Worm (Caenorhabditis elegans) whole organism, midembryonic: Measurements from ENCODE around the gene T24D5.3.
A peak's percentile ranks its signal among the peaks of the same experiment; 100 is the strongest.

Experiments used
- T22C8.4 ChIP-seq: fragments of 200-800 bp; sonication (Bioruptor generic); IDR thresholded peaks from 2 replicates; pipeline ENCODE4 v1.3.6; 2022; ENCODE audit warnings: missing genetic modification characterization, missing compliant biosample characterization
- cog-1 ChIP-seq: sonication (generic microtip); optimal IDR thresholded peaks from 2 replicates; lab custom pipeline; 2016; ENCODE audit warnings: missing genetic modification characterization, missing compliant biosample characterization
- flt-1 ChIP-seq: fragments of 200-800 bp; sonication (Bioruptor generic); IDR thresholded peaks from 2 replicates; pipeline ENCODE4 v1.3.6; 2022; ENCODE audit warnings: missing genetic modification characterization, missing compliant biosample characterization
- klf-2 ChIP-seq: fragments of 200-800 bp; sonication (Bioruptor generic); conservative IDR thresholded peaks from 2 replicates; pipeline ENCODE4 v1.3.6; 2022; ENCODE audit warnings: missing genetic modification reagents, missing genetic modification characterization, missing compliant biosample characterization
- med-1 ChIP-seq: sonication (generic microtip); optimal IDR thresholded peaks from 2 replicates; lab custom pipeline; 2017; ENCODE audit warnings: missing genetic modification characterization, mild to moderate bottlenecking, missing compliant biosample characterization, antibody characterized with exemption, missing genetic modification reagents; ENCODE audit not compliant: insufficient read depth
- ref-1 ChIP-seq: fragments of 200-800 bp; sonication (Bioruptor generic); conservative IDR thresholded peaks from 2 replicates; pipeline ENCODE4 v1.3.6; 2022; ENCODE audit warnings: missing genetic modification reagents, missing genetic modification characterization, missing compliant biosample characterization
- tab-1 ChIP-seq: fragments of 200-800 bp; sonication (Bioruptor generic); IDR thresholded peaks from 2 replicates; pipeline ENCODE4 v1.3.6; 2022; ENCODE audit warnings: missing genetic modification characterization, missing compliant biosample characterization
- ztf-23 ChIP-seq: fragments of 200-800 bp; sonication (Bioruptor generic); IDR thresholded peaks from 2 replicates; pipeline ENCODE4 v1.3.6; 2022; ENCODE audit warnings: missing genetic modification reagents, missing genetic modification characterization, missing compliant biosample characterization
- ztf-29 ChIP-seq: fragments of 200-800 bp; sonication (Bioruptor generic); IDR thresholded peaks from 2 replicates; pipeline ENCODE4 v1.3.6; 2022; ENCODE audit warnings: missing genetic modification reagents, missing genetic modification characterization, missing compliant biosample characterization

T24D5.3 gene

DNA sequence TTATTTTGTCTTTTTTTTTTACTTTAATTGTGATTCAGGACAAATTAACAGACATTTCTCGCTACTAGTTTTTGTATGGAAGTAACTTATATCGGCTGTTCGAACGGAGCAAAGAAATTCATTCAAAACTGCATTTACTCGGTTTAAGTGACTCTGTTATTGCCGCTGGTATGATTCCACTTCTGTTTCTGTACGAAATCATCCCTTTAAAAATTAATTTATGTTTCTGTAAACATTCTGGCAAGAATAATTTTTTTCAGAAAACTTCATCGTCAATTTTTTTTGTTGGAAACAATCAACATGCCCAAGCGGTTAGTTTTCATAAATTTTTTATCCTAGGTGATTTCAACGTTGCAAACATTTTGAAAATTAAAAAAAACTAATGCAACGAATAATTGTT, at the start of gene T24D5.3:
TSS of gene T24D5.3 (plus strand) at position 301 of the 400 bp plus-strand sequence.
- TF ChIP-seq tab-1 (GFP tag; lab: Robert Waterston, UW) (no peak), ztf-23 (GFP tag; lab: Robert Waterston, UW) (no peak), ref-1 (no peak), cog-1 (tag; lab: Kevin White, UChicago) (no peak), med-1 (GFP tag; lab: Kevin White, UChicago) (no peak), flt-1 (GFP tag; lab: Robert Waterston, UW) (no peak), T22C8.4 (GFP tag; lab: Robert Waterston, UW) (no peak), ztf-29 (GFP tag; lab: Robert Waterston, UW) (no peak), klf-2 (no peak)

DNA sequence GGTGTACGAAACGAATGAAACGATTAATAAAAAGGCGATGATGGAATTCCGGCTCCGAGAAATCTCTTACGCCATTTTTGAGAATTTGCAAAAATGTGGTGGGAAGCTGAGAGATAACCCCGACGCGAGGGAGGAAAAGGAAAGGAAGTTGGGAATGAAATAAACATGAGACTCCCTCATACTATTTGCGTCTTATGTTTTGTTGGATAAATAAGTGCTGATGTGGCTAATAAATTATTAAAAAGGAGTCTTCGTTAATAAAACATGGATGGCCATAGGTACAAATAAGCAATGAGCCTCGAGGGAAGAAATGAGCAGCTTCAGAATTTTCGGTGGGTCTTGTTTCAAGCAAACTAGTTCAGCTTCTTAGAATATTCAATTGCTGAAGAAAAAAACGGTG, 47.5 kb upstream of the T24D5.3 start:
- no peak for TF ChIP-seq T22C8.4 (GFP tag; lab: Robert Waterston, UW)

DNA sequence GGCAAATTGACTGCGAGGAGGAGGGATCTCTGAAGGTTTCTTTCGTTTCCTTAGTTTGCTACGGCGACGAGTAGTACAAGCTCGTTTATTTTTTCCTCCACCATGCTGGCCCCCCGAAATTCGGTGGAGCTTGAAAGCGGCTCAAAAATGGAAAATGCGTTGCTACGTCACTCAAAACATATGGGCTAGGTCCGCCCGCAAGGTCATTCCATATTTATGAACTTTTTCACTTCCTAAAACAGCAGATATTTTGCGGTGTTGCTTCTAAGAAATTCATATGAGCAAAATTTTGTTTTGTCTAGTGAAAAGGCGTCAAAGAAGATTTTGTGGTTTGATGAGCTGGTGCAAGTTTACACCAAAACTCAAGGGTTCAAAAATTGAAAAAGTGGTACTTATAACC, 45.4 kb upstream of the T24D5.3 start:
- TF ChIP-seq ref-1 (no peak), flt-1 (GFP tag; lab: Robert Waterston, UW) (no peak), ztf-23 (GFP tag; lab: Robert Waterston, UW) (no peak), ztf-29 (GFP tag; lab: Robert Waterston, UW) (no peak), T22C8.4 (GFP tag; lab: Robert Waterston, UW) (no peak), klf-2 (no peak), cog-1 (tag; lab: Kevin White, UChicago) (no peak), tab-1 (GFP tag; lab: Robert Waterston, UW) (no peak), med-1 (GFP tag; lab: Kevin White, UChicago) (no peak)

DNA sequence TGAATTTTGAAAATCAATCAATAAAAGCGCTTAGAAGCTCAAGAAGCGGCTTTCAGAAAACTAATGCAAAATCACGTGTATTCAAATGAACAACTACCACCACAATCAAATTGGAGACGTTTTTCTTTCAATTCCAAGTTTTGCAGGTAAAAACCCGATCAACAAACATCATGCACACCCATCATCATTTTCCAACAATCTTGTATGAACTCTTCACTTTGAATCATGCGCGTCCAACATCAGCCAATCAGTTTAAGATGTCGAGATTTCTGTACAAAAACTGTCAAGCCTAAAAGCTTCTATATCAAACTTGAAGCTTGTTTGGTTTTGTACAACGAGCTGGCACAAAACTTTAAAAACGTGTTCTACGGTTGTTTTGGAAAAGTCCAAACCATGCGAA, 41.1 kb upstream of the T24D5.3 start:
- TF ChIP-seq ztf-29 (GFP tag; lab: Robert Waterston, UW) (no peak), ref-1 (no peak), klf-2 (no peak), T22C8.4 (GFP tag; lab: Robert Waterston, UW) (no peak), med-1 (GFP tag; lab: Kevin White, UChicago) (no peak), cog-1 (tag; lab: Kevin White, UChicago) (no peak), tab-1 (GFP tag; lab: Robert Waterston, UW) (no peak), flt-1 (GFP tag; lab: Robert Waterston, UW) (no peak), ztf-23 (GFP tag; lab: Robert Waterston, UW) (no peak)

DNA sequence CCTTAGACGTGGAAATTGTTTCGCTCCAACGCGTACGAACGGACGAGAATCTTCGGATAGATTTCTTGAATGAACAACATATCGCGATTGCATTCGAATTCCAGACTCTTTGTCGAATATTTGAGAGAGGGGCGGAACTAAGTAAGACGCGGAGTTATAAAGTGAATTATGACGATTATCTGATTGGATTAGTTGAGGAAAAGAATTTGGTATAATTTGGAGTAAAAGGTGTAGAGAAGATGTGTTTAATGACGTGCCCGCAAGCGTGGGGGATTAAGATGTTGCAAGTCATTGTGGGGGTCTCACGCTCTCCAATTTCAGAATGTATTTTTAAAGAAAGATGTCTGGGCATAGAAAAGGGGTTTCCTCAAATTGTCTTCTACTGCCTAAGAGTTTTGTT, 34.8 kb upstream of the T24D5.3 start:
- TF ChIP-seq cog-1 (tag; lab: Kevin White, UChicago) (no peak), ztf-29 (GFP tag; lab: Robert Waterston, UW) (no peak), flt-1 (GFP tag; lab: Robert Waterston, UW) (no peak), ztf-23 (GFP tag; lab: Robert Waterston, UW) (no peak), tab-1 (GFP tag; lab: Robert Waterston, UW) (no peak), klf-2 (no peak), T22C8.4 (GFP tag; lab: Robert Waterston, UW) (no peak), ref-1 (no peak), med-1 (GFP tag; lab: Kevin White, UChicago) (no peak)

DNA sequence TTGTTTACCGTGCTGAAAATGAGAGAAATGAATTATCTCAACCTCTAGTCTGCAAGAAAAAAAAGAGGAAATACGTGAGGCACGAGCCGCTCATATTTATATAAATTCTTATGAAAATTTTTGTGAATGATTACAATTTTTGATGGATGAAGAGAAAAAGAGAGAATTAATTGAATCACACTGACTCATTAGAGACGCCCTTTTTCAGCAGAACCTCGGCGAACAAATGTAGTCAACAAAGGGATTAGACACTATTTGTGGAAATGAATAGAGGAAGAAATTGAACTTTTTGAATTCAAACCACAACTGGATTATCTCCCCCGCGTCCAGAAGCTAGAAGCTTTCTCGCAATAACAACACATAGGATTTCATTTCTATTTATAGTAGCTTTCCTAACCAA, 33.1 kb upstream of the T24D5.3 start:
- TF ChIP-seq flt-1 (GFP tag; lab: Robert Waterston, UW) (no peak), klf-2 (no peak)

DNA sequence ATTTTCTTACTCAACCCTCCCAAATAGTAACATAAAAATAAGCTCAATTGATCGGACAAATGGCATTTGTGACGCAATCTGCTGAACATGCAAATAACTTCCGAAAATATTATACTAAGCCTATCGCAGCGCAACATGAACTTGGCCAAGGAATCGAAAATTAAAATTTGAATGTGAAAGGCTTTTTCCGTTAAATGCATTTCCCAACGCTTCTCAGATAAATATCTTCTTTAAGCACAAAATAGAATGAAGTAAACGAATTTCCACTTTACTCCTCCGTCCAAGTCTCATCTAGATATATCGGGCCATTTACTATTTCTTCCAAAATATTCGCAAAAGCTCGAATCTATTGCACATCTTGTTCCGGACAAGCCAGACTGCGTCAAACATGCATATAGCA, 30.8 kb upstream of the T24D5.3 start:
- no peak for TF ChIP-seq cog-1 (tag; lab: Kevin White, UChicago)
- no peak for TF ChIP-seq flt-1 (GFP tag; lab: Robert Waterston, UW)
- no peak for TF ChIP-seq tab-1 (GFP tag; lab: Robert Waterston, UW)
- TF ChIP-seq ref-1: no peak
- no peak for TF ChIP-seq ztf-29 (GFP tag; lab: Robert Waterston, UW)
- TF ChIP-seq med-1 (GFP tag; lab: Kevin White, UChicago): no peak
- TF ChIP-seq klf-2: no peak
- no peak for TF ChIP-seq T22C8.4 (GFP tag; lab: Robert Waterston, UW)
- no peak for TF ChIP-seq ztf-23 (GFP tag; lab: Robert Waterston, UW)

DNA sequence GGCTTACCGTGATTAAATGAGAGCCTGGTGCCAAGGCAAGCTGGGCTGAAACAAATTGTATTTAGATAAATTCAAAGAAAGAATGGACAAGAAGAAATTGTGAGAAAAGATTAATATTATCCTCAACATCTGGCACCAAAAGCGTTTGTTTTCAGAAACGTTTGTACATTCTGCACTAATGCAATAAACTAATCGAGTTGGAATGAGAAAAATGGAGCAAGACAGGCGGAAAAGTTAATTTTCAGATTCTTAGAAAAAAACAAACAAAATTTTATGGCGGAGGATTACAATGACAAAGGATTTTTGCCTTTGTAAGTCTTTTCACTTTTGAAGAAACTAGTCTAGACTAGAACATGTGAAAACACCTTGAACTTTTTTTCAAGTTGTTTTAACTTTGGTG, 28.2 kb upstream of the T24D5.3 start, which contains the start of gene npr-4:
TSS of gene npr-4 (minus strand) at position 52 of the 400 bp plus-strand sequence.
- TF ChIP-seq klf-2 (no peak), cog-1 (tag; lab: Kevin White, UChicago) (no peak), ztf-29 (GFP tag; lab: Robert Waterston, UW) (no peak), med-1 (GFP tag; lab: Kevin White, UChicago) (no peak), flt-1 (GFP tag; lab: Robert Waterston, UW) (no peak), ref-1 (no peak), ztf-23 (GFP tag; lab: Robert Waterston, UW) (no peak), T22C8.4 (GFP tag; lab: Robert Waterston, UW) (no peak), tab-1 (GFP tag; lab: Robert Waterston, UW) (no peak)

DNA sequence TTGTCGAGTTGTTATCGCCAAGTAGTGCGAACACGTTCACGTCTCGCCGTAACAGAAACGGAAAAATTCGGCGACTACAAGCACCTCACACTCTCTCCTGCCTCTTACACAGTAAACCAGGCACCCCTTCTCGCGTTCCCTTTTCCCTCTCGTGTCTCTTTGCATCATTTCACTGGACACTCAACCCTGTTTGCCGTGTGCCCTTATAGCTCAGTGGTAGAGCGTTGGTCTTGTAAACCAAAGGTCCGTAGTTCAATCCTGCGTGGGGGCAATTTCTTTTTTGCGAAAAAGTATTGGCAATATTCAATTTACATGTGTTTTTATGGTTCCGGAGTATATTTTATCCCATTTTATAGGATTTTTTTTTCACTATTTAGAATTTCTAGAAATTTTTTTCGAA, 16.3 kb upstream of the T24D5.3 start:
- peak; percentile 94 for TF ChIP-seq T22C8.4 (GFP tag; lab: Robert Waterston, UW)
- peak; percentile 97 for TF ChIP-seq ztf-29 (GFP tag; lab: Robert Waterston, UW)
- TF ChIP-seq ref-1: peak; percentile 96
- TF ChIP-seq flt-1 (GFP tag; lab: Robert Waterston, UW): peak; percentile 98
- peak; percentile 95 for TF ChIP-seq klf-2
- peak; percentile 96 for TF ChIP-seq ztf-23 (GFP tag; lab: Robert Waterston, UW)
- TF ChIP-seq cog-1 (tag; lab: Kevin White, UChicago): peak; percentile 89
- TF ChIP-seq med-1 (GFP tag; lab: Kevin White, UChicago): peak; percentile 80
- peak; percentile 98 for TF ChIP-seq tab-1 (GFP tag; lab: Robert Waterston, UW)

DNA sequence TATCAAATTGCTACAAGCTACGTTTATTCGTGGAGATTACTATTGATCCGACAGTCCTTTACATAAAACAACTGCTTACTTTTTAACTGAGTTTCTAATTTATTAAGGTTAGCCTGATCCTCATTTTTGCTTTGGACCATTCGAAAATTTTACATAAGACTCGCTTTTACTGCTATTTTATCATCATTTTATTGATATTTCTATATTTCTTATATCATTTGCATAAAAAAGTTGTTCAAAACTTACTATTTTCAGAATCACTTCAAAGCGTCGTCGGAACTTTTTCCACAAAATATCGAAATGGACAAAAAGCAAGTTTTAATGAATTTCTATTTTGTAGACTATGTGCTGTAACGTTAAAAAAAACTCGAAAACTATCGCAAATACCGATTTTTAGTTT, 5.4 kb upstream of the T24D5.3 start, which contains the start of gene T24D5.1:
TSS of gene T24D5.1 (plus strand) at position 301 of the 400 bp plus-strand sequence.
- TF ChIP-seq ref-1: no peak
- no peak for TF ChIP-seq ztf-29 (GFP tag; lab: Robert Waterston, UW)
- TF ChIP-seq flt-1 (GFP tag; lab: Robert Waterston, UW): no peak
- TF ChIP-seq tab-1 (GFP tag; lab: Robert Waterston, UW): no peak
